Worm (Caenorhabditis elegans): ENCODE data around the gene popl-7.

- TF ChIP-seq lin-13 (GFP tag; optimal IDR thresholded peaks at IDR 0.05) (no peak), unc-30 (tag; optimal IDR thresholded peaks at IDR 0.05) (no peak), hpl-2 (GFP tag; optimal IDR thresholded peaks at IDR 0.05) (no peak), unc-62 (GFP tag; optimal IDR thresholded peaks at IDR 0.05) (no peak), ceh-8 (GFP tag; optimal IDR thresholded peaks at IDR 0.05) (no peak), fos-1 (tag; optimal IDR thresholded peaks at IDR 0.05) (no peak), C16A3.4 (tag; optimal IDR thresholded peaks at IDR 0.05) (no peak), grh-1 (GFP tag; IDR thresholded peaks at IDR 0.05) (no peak), rnt-1 (tag; optimal IDR thresholded peaks at IDR 0.05) (no peak), tbx-2 (tag; optimal IDR thresholded peaks at IDR 0.05) (no peak), snpc-4 (tag; optimal IDR thresholded peaks at IDR 0.05) (no peak), efl-1 (optimal IDR thresholded peaks at IDR 0.05) (no peak), efl-1 (GFP tag; optimal IDR thresholded peaks at IDR 0.05 in 1 of 2) (no peak), nhr-76 (tag; optimal IDR thresholded peaks at IDR 0.05) (no peak)
Observed at ce11 chrIV:13400456-13401364, 30.2 kb downstream of the popl-7 start, which contains the start of the genes memi-2 and cyp-31A5.

All from whole organism, L1 larva.